Worm (Caenorhabditis elegans) whole organism, L3 larva: ENCODE results near the gene rig-6.

ENCODE experiments used
- aly-2 ChIP-seq: fragments of 150-350 bp; optimal IDR thresholded peaks from 2 replicates; lab custom pipeline; 2014; ENCODE audit warnings: missing biosample characterization, missing genetic modification characterization
- egl-27 ChIP-seq: sonication (generic microtip); optimal IDR thresholded peaks from 4 replicates; lab custom pipeline; 2017; ENCODE audit warnings: missing biosample characterization, missing genetic modification reagents, missing genetic modification characterization
- elt-3 ChIP-seq, 3 experiments: fragments of 150-350 bp in 1 of 3; sonication (generic microtip) in 2 of 3; optimal IDR thresholded peaks; 2 replicates in 2 of 3; 4 replicates in 1 of 3; lab custom pipeline; 2014 to 2017; ENCODE audit warnings: missing biosample characterization in 3 of 3, missing genetic modification characterization in 3 of 3
- fos-1 ChIP-seq: fragments of 150-350 bp; optimal IDR thresholded peaks from 2 replicates; lab custom pipeline; 2014; ENCODE audit warnings: missing biosample characterization, missing genetic modification characterization
- jun-1 ChIP-seq: fragments of 150-350 bp; optimal IDR thresholded peaks from 2 replicates; lab custom pipeline; 2014; ENCODE audit warnings: missing biosample characterization, missing genetic modification reagents, missing genetic modification characterization
- mdl-1 ChIP-seq: fragments of 150-350 bp; optimal IDR thresholded peaks from 2 replicates; lab custom pipeline; 2014; ENCODE audit warnings: missing biosample characterization, missing genetic modification characterization
- nfya-1 ChIP-seq: sonication (generic microtip); optimal IDR thresholded peaks from 2 replicates; lab custom pipeline; 2017; ENCODE audit warnings: missing genetic modification characterization, mild to moderate bottlenecking, missing compliant biosample characterization, antibody characterized with exemption, moderate library complexity; ENCODE audit not compliant: insufficient read depth
- nhr-237 ChIP-seq: fragments of 150-350 bp; optimal IDR thresholded peaks from 2 replicates; lab custom pipeline; 2014; ENCODE audit warnings: missing biosample characterization, missing genetic modification characterization
- nhr-76 ChIP-seq: fragments of 150-350 bp; sonication (generic microtip); optimal IDR thresholded peaks from 5 replicates; lab custom pipeline; 2014; ENCODE audit warnings: missing biosample characterization, missing genetic modification characterization

DNA sequence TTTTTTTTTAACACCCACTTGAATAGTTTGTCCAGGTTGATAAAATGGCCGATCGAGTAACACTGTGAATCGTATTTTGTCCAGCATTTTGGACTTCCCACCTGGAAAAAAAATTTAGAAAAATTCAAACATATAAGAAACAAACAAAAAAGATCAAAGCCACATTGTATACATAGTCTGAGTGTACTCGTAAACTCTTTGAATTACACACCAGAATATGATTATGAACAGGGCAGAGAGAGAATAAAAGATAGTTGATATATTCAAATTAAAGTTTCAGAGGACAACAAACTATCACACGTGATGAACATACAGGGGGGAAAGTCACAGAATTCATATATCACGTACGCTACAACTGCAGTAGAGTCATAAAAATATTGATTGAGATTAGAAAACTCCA lies 45.6 kb downstream of the rig-6 start, which contains the start of gene ttm-2:
- TF ChIP-seq fos-1 (tag; lab: Kevin White, UChicago) = no peak
- TF ChIP-seq aly-2 = no peak
- TF ChIP-seq egl-27 (tag; lab: Kevin White, UChicago) = no peak
- no peak for TF ChIP-seq nhr-237 (tag; lab: Kevin White, UChicago)
- TF ChIP-seq nfya-1 (tag; lab: Kevin White, UChicago) = no peak
- TF ChIP-seq mdl-1 (tag; lab: Kevin White, UChicago) = no peak
- TF ChIP-seq jun-1 (tag; lab: Kevin White, UChicago) = no peak
- no peak for TF ChIP-seq nhr-76 (tag; lab: Kevin White, UChicago)
- TF ChIP-seq elt-3 (tag; optimal IDR thresholded peaks at IDR 0.05; lab: Kevin White, UChicago) = no peak
